Fruit fly (Drosophila melanogaster): ENCODE data around the gene Vdup1.

dm6 chr3L:133806-134325, 44.9 kb downstream of the Vdup1 start:
- no peak for TF ChIP-seq CTCF (optimal IDR thresholded peaks at IDR 0.05)
- no peak for TF ChIP-seq CG8478 (optimal IDR thresholded peaks at IDR 0.05)
